Worm (Caenorhabditis elegans): ENCODE measurements around the gene nhr-129.

DNA sequence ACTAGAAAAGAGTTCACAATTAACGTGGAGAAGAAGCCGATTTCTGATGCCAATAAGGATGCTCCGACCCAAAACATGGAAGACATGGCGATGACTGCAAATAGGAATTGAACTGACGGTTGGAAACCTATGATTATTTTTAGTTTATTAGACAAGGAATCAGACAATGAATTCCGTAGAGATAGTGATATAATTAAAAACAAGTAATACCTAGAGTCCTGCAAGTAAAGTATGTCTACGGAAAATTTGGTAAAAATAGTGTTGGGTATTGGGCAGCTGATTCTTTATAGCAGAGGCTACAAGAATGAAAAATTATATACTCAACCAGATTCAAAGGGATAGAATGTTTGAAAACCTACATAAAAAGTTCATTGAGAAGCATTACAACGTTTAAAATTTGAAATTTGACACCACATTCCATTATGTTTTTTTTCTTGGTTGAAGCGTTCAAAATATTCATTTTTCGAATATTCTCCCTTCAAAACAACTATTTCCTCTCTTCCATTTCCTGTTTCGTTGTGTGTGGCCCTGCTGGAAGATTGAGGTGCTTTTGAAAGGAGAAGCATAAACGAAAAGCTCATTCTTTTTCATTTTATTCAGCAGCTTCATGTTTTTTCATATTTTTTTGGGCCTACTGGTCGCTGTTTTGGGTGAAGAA is 8.9 kb upstream of the nhr-129 start, which contains the start of the genes str-4 and lgc-48:
- TF ChIP-seq ama-1 (optimal IDR thresholded peaks at IDR 0.05): no peak
- TF ChIP-seq ets-7 (tag; optimal IDR thresholded peaks at IDR 0.05): no peak
- no peak for TF ChIP-seq pes-1 (GFP tag; IDR thresholded peaks at IDR 0.05)
- TF ChIP-seq tra-4 (tag; optimal IDR thresholded peaks at IDR 0.05): no peak

Measured in whole organism, early embryonic.